Fruit fly (Drosophila melanogaster): ENCODE measurements around the gene strat.

strat gene

dm6 chr2L:8274958-8275584, 45.1 kb upstream of the strat start (continued):
- TF ChIP-seq Neu2 (GFP tag; optimal IDR thresholded peaks at IDR 0.05; ENCODE audit: borderline replicate concordance) (no peak), scrt (GFP tag; optimal IDR thresholded peaks at IDR 0.05) (peak; percentile 8), shn (GFP tag; optimal IDR thresholded peaks at IDR 0.05) (no peak), gce (GFP tag; IDR thresholded peaks at IDR 0.05) (no peak), CG9932 (GFP tag; IDR thresholded peaks at IDR 0.05) (no peak), Side (GFP tag; optimal IDR thresholded peaks at IDR 0.05) (no peak), da (GFP tag; optimal IDR thresholded peaks at IDR 0.05) (no peak), CG18011 (GFP tag; optimal IDR thresholded peaks at IDR 0.05) (no peak), Ets97D (GFP tag; optimal IDR thresholded peaks at IDR 0.05) (no peak), CG6689 (GFP tag; IDR thresholded peaks at IDR 0.05) (peak; percentile 60), tin (GFP tag; optimal IDR thresholded peaks at IDR 0.05) (peak; percentile 53), CG1832 (GFP tag; optimal IDR thresholded peaks at IDR 0.05) (no peak), Sox102F (GFP tag; optimal IDR thresholded peaks at IDR 0.05) (peak; percentile 76), wor (GFP tag; IDR thresholded peaks at IDR 0.05) (no peak), CTCF (GFP tag; optimal IDR thresholded peaks at IDR 0.05) (no peak), kay (GFP tag; optimal IDR thresholded peaks at IDR 0.05) (peak; percentile 3), CG8765 (GFP tag; IDR thresholded peaks at IDR 0.05) (no peak; the same call in 1 of the 2 replicates), CG4360 (GFP tag; IDR thresholded peaks at IDR 0.05) (no peak), sim (GFP tag; IDR thresholded peaks at IDR 0.05) (peak; percentile 51; the same call in 1 of the 2 replicates), bcd (GFP tag; optimal IDR thresholded peaks at IDR 0.05) (peak; percentile 53), rib (GFP tag; IDR thresholded peaks at IDR 0.05) (no peak), dpn (GFP tag; optimal IDR thresholded peaks at IDR 0.05) (peak in 1 of 2 experiments; percentile 47), caup (GFP tag; optimal IDR thresholded peaks at IDR 0.05; ENCODE audit: severe bottlenecking) (peak; percentile 14), CG11504 (tag; optimal IDR thresholded peaks at IDR 0.05) (peak; percentile 80), kah (GFP tag; optimal IDR thresholded peaks at IDR 0.05) (no peak), CG34376 (GFP tag; optimal IDR thresholded peaks at IDR 0.05) (no peak), Awh (GFP tag; IDR thresholded peaks at IDR 0.05) (0 out of 2 replicates have a peak, but pooled peaks have one; percentile 35), Usf (GFP tag; optimal IDR thresholded peaks at IDR 0.05) (no peak), CG31441 (GFP tag; IDR thresholded peaks at IDR 0.05) (peak; percentile 81), E2f2 (GFP tag; IDR thresholded peaks at IDR 0.05) (no peak; the same call in 1 of the 2 replicates), CG13123 (GFP tag; optimal IDR thresholded peaks at IDR 0.05) (no peak), C15 (GFP tag; IDR thresholded peaks at IDR 0.05) (no peak), CG14441 (GFP tag; IDR thresholded peaks at IDR 0.05) (peak; percentile 15; the same call in 1 of the 2 replicates), Dbx (GFP tag; IDR thresholded peaks at IDR 0.05) (no peak), pros (GFP tag; optimal IDR thresholded peaks at IDR 0.05) (no peak), cato (GFP tag; optimal IDR thresholded peaks at IDR 0.05; ENCODE audit: borderline replicate concordance) (no peak), al (GFP tag; IDR thresholded peaks at IDR 0.05) (no peak), fd64A (GFP tag; optimal IDR thresholded peaks at IDR 0.05) (no peak), bsh (GFP tag; optimal IDR thresholded peaks at IDR 0.05) (peak in 1 of 2 experiments; percentile 85), CG13296 (GFP tag; optimal IDR thresholded peaks at IDR 0.05) (no peak), Chrac-16 (GFP tag; optimal IDR thresholded peaks at IDR 0.05) (peak; percentile 58), cg (GFP tag; optimal IDR thresholded peaks at IDR 0.05) (no peak), D (optimal IDR thresholded peaks at IDR 0.05) (no peak), D (GFP tag; optimal IDR thresholded peaks at IDR 0.05) (peak; percentile 61), ranshi (GFP tag; IDR thresholded peaks at IDR 0.05) (peak; percentile 53; the same call in 1 of the 2 replicates), CG17612 (GFP tag; IDR thresholded peaks at IDR 0.05) (no peak), dysf (GFP tag; IDR thresholded peaks at IDR 0.05) (peak; percentile 70), CG7745 (tag; optimal IDR thresholded peaks at IDR 0.05) (peak; percentile 49), CG1529 (GFP tag; optimal IDR thresholded peaks at IDR 0.05) (peak; percentile 32), phol (tag; optimal IDR thresholded peaks at IDR 0.05) (peak; percentile 78), CG1647 (GFP tag; optimal IDR thresholded peaks at IDR 0.05) (no peak)

Measured in whole organism, embryonic.